Worm (Caenorhabditis elegans) whole organism, mixed stage, embryonic: ENCODE measurements around the gene idhb-1.

ENCODE experiments used
- elt-1 ChIP-seq: sonication (generic microtip); optimal IDR thresholded peaks from 2 replicates; lab custom pipeline; 2017; ENCODE audit warnings: missing genetic modification characterization, mild to moderate bottlenecking, missing compliant biosample characterization, antibody characterized with exemption, moderate library complexity, borderline replicate concordance; ENCODE audit not compliant: insufficient read depth
- ham-2 ChIP-seq: fragments of 200-800 bp; sonication (Bioruptor generic); optimal IDR thresholded peaks from 2 replicates; lab custom pipeline; 2018; ENCODE audit warnings: mild to moderate bottlenecking, missing genetic modification characterization, missing compliant biosample characterization
- lsy-2 ChIP-seq: fragments of 150-350 bp; optimal IDR thresholded peaks from 2 replicates; lab custom pipeline; 2014; ENCODE audit warnings: missing biosample characterization, missing genetic modification characterization
- nhr-237 ChIP-seq: fragments of 150-350 bp; optimal IDR thresholded peaks from 2 replicates; lab custom pipeline; 2014; ENCODE audit warnings: missing biosample characterization, missing genetic modification characterization
- nhr-28 ChIP-seq: fragments of 150-350 bp; optimal IDR thresholded peaks from 2 replicates; lab custom pipeline; 2014; ENCODE audit warnings: missing biosample characterization, missing genetic modification characterization
- pha-4 ChIP-seq: fragments of 150-350 bp; optimal IDR thresholded peaks from 2 replicates; lab custom pipeline; 2018; ENCODE audit warnings: missing biosample characterization, missing genetic modification reagents, missing genetic modification characterization
- snpc-4 ChIP-seq: fragments of 150-350 bp; optimal IDR thresholded peaks from 2 replicates; lab custom pipeline; 2014; ENCODE audit warnings: missing biosample characterization, missing genetic modification characterization
- sptf-1 ChIP-seq: sonication (generic microtip); optimal IDR thresholded peaks from 2 replicates; lab custom pipeline; 2017; ENCODE audit warnings: mild to moderate bottlenecking, missing genetic modification characterization, moderate library complexity, missing compliant biosample characterization
- unc-120 ChIP-seq: sonication (generic microtip); optimal IDR thresholded peaks from 2 replicates; lab custom pipeline; 2017; ENCODE audit warnings: missing genetic modification characterization, missing compliant biosample characterization; ENCODE audit not compliant: poor library complexity, severe bottlenecking
- unc-62 ChIP-seq: fragments of 150-350 bp; optimal IDR thresholded peaks from 2 replicates; lab custom pipeline; 2014; ENCODE audit warnings: missing biosample characterization, missing genetic modification reagents, missing genetic modification characterization

DNA sequence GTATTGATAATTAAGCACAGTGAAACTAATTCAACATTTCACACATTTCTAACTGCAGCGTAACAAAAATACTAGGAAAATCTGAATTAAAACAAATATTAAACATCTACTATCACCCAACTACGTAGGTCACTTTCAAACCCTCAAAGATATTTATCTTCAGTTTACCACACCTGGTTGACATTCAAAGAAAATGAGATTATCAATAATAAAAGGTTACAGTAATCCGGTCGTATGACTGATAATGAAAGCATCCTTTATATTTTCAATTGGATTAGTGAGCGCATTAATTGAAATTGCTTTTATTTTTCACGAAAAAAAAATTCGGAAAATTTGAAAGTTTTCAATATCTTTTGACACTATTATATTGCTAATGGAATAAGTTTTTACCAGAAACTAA, 8.7 kb upstream of the idhb-1 start:
- TF ChIP-seq snpc-4 (tag; lab: Kevin White, UChicago) = no peak
- TF ChIP-seq elt-1 = no peak
- no peak for TF ChIP-seq sptf-1 (tag; lab: Kevin White, UChicago)
- no peak for TF ChIP-seq unc-120
- TF ChIP-seq nhr-237 (tag; lab: Kevin White, UChicago) = no peak
- TF ChIP-seq lsy-2 (tag; lab: Kevin White, UChicago) = no peak
- no peak for TF ChIP-seq nhr-28 (tag; lab: Kevin White, UChicago)
- TF ChIP-seq unc-62 (GFP tag; lab: Kevin White, UChicago) = no peak
- no peak for TF ChIP-seq pha-4 (tag; lab: Kevin White, UChicago)
- TF ChIP-seq ham-2 (GFP tag; lab: Kevin White, UChicago) = no peak
